Worm (Caenorhabditis elegans): ENCODE results near the gene Y37H2A.18.

Y37H2A.18 gene

DNA sequence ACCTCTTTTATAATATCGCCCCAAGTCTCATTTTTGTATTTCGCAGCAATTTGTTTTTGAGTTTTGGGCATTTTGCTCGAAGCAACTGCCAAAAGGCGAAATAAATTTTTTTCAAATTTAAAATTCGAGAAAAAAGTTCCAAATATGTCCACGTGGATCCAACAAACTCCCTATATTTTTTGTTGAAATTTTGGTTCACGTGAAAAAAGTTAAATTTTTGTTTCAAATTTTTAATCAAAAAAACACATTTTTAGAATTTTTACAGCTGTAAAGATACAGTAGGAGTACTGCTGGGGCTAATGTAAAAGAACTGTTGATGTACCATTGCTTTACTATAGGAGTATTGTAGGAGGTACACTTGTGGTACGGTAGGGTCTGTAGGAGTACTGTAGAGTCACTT is 34.1 kb upstream of the Y37H2A.18 start, which contains the start of gene C14A6.6:
C14A6.6 (minus strand) TSS at position 101 of the 400 bp plus-strand sequence.
- TF ChIP-seq Y67H2A.10 (GFP tag; conservative IDR thresholded peaks at IDR 0.05): no peak
- TF ChIP-seq chd-7 (tag; optimal IDR thresholded peaks at IDR 0.05): no peak
- no peak for TF ChIP-seq nhr-80 (tag; optimal IDR thresholded peaks at IDR 0.05)
- no peak for TF ChIP-seq D2030.7 (GFP tag; IDR thresholded peaks at IDR 0.05)
- no peak for TF ChIP-seq bed-2 (GFP tag; IDR thresholded peaks at IDR 0.05)
- TF ChIP-seq unc-130 (GFP tag; optimal IDR thresholded peaks at IDR 0.05): no peak
- TF ChIP-seq B0261.1 (tag; optimal IDR thresholded peaks at IDR 0.05): no peak
- TF ChIP-seq F57A8.1 (GFP tag; optimal IDR thresholded peaks at IDR 0.05): no peak
- TF ChIP-seq gei-17 (GFP tag; optimal IDR thresholded peaks at IDR 0.05): no peak
- no peak for TF ChIP-seq aptf-3 (GFP tag; IDR thresholded peaks at IDR 0.05)
- no peak for TF ChIP-seq ceh-40 (GFP tag; IDR thresholded peaks at IDR 0.05)
- no peak for TF ChIP-seq ztf-28 (GFP tag; IDR thresholded peaks at IDR 0.05)
- no peak for TF ChIP-seq tbp1 (GFP tag; optimal IDR thresholded peaks at IDR 0.05)
- TF ChIP-seq repo-1 (tag; optimal IDR thresholded peaks at IDR 0.05): no peak
- TF ChIP-seq lsy-27 (tag; optimal IDR thresholded peaks at IDR 0.05; ENCODE audit: borderline replicate concordance, insufficient read depth): no peak
- no peak for TF ChIP-seq F37B4.10 (GFP tag; IDR thresholded peaks at IDR 0.05)
- no peak for TF ChIP-seq aptf-2 (GFP tag; conservative IDR thresholded peaks at IDR 0.05)
- TF ChIP-seq ama-1 (optimal IDR thresholded peaks at IDR 0.05): no peak
- TF ChIP-seq ama-1 (GFP tag; optimal IDR thresholded peaks at IDR 0.05): no peak
- TF ChIP-seq akir-1 (GFP tag; optimal IDR thresholded peaks at IDR 0.05): no peak

DNA sequence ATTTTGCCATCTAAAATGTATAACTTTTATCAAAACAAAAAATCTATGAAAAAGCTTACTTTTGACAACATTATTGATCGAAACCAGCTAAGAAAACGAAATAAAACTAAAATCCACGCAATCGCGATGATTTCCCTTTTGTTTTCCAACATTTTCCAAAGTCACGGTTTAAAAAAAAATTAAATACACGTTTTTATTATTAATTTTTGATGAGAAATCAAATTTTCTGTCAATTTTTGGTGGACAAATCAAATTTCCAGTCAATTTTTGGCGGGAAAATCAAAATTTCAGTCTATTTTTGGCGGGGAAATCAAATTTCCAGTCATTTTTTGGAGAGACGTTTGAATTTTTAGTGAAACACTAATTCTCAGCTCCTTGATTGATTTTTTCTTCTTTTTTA is 31.7 kb upstream of the Y37H2A.18 start, which contains the start of gene C14A6.5:
C14A6.5 (minus strand) TSS at position 101 of the 400 bp plus-strand sequence.
- TF ChIP-seq snpc-1.3 (tag; optimal IDR thresholded peaks at IDR 0.05; ENCODE audit: insufficient read depth) (no peak), ceh-79 (tag; optimal IDR thresholded peaks at IDR 0.05) (no peak), B0019.2 (GFP tag; conservative IDR thresholded peaks at IDR 0.05) (no peak), Y53G8AR.9 (GFP tag; conservative IDR thresholded peaks at IDR 0.05) (no peak), ets-4 (GFP tag; optimal IDR thresholded peaks at IDR 0.05) (no peak), egrh-3 (GFP tag; IDR thresholded peaks at IDR 0.05) (no peak), nfya-1 (tag; optimal IDR thresholded peaks at IDR 0.05; ENCODE audit: borderline replicate concordance, insufficient read depth) (no peak), lin-54 (GFP tag; optimal IDR thresholded peaks at IDR 0.05) (no peak), egl-18 (GFP tag; IDR thresholded peaks at IDR 0.05) (no peak), lsl-1 (GFP tag; optimal IDR thresholded peaks at IDR 0.05) (no peak), F23B12.7 (tag; optimal IDR thresholded peaks at IDR 0.05; ENCODE audit: insufficient read depth) (no peak), hsf-1 (GFP tag; IDR thresholded peaks at IDR 0.05) (no peak), ZK185.1 (tag; optimal IDR thresholded peaks at IDR 0.05; ENCODE audit: poor library complexity, severe bottlenecking) (no peak), pbrm-1 (GFP tag; IDR thresholded peaks at IDR 0.05) (no peak), attf-5 (GFP tag; optimal IDR thresholded peaks at IDR 0.05) (no peak), ztf-18 (tag; optimal IDR thresholded peaks at IDR 0.05) (no peak), ama-1 (optimal IDR thresholded peaks at IDR 0.05) (no peak), ama-1 (GFP tag; optimal IDR thresholded peaks at IDR 0.05) (no peak)

DNA sequence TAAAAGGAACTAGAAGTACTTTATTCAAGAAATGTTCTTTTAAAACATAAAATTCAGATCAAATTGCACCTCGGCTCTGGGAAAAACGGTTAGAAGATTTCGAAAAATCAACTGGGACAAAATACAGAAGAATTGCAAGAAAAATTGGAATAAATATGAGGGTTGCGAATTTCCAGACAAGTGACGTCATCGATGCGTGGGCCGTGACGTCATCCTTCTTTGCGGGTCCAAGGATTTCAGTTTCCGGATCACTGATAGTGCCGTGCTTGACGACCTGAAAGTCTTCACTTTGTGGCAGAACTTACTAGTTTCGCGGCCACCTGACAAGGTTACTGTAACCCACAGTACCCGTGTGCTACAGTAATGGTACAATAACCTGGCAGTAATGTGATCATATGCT is 30.4 kb upstream of the Y37H2A.18 start:
- TF ChIP-seq Y67H2A.10 (GFP tag; conservative IDR thresholded peaks at IDR 0.05): no peak
- TF ChIP-seq ztf-25 (GFP tag; IDR thresholded peaks at IDR 0.05): no peak
- TF ChIP-seq F33H1.4 (GFP tag; IDR thresholded peaks at IDR 0.05): no peak
- no peak for TF ChIP-seq ccch-3 (GFP tag; optimal IDR thresholded peaks at IDR 0.05)
- TF ChIP-seq atf-7 (tag; optimal IDR thresholded peaks at IDR 0.05): no peak
- TF ChIP-seq rcor-1 (GFP tag; IDR thresholded peaks at IDR 0.05): no peak
- no peak for TF ChIP-seq K12H6.12 (tag; optimal IDR thresholded peaks at IDR 0.05)
- TF ChIP-seq nhr-179 (tag; optimal IDR thresholded peaks at IDR 0.05): no peak
- no peak for TF ChIP-seq efl-1 (GFP tag; optimal IDR thresholded peaks at IDR 0.05)
- TF ChIP-seq C17E4.6 (GFP tag; IDR thresholded peaks at IDR 0.05): no peak
- no peak for TF ChIP-seq ZK185.1 (tag; optimal IDR thresholded peaks at IDR 0.05; ENCODE audit: poor library complexity, severe bottlenecking)

Measured in whole organism, young adult.